Worm (Caenorhabditis elegans) whole organism, dauer: ENCODE data around the gene W03B1.9.
"Not testable (repeated sequence)": the region's sequence is repeated elsewhere in the genome, so short reads cannot be mapped to it uniquely, and the experiment has no call there.

Source experiments
- unc-62 ChIP-seq: sonication (generic microtip); optimal IDR thresholded peaks from 2 replicates; lab custom pipeline; 2017; ENCODE audit warnings: missing biosample characterization, missing genetic modification reagents, missing genetic modification characterization

The W03B1.9 gene

ce11 chrIV:4390438-4390894 lies 33.7 kb upstream of the W03B1.9 start, which contains the start of the genes rpl-7A and set-21:
Gene rpl-7A (minus strand): TSS chrIV:4390590.
Gene set-21 (plus strand): TSS chrIV:4390844.
- no peak for TF ChIP-seq unc-62 (GFP tag; lab: Kevin White, UChicago)

- TF ChIP-seq unc-62 (GFP tag; lab: Kevin White, UChicago) = no peak
Measured at ce11 chrIV:4386351-4386750, 29.6 kb upstream of the W03B1.9 start, which contains the start of gene tald-1. Gene tald-1 (plus strand): TSS chrIV:4386651.

ce11 chrIV:4369116-4369515 lies 12.3 kb upstream of the W03B1.9 start:
- no peak for TF ChIP-seq unc-62 (GFP tag; lab: Kevin White, UChicago)

ce11 chrIV:4360497-4360896 lies 3.7 kb upstream of the W03B1.9 start, which contains the start of gene F55F10.1:
Gene F55F10.1 (plus strand): TSS chrIV:4360837.
- no peak for TF ChIP-seq unc-62 (GFP tag; lab: Kevin White, UChicago)

ce11 chrIV:4359653-4360052 lies 2.9 kb upstream of the W03B1.9 start, which contains the start of gene F55F10.3:
Gene F55F10.3 (plus strand): TSS chrIV:4359953.
- TF ChIP-seq unc-62 (GFP tag; lab: Kevin White, UChicago) = no peak

ce11 chrIV:4357296-4357695 lies 517 bp upstream of the W03B1.9 start, which contains the start of gene sars-2:
Gene sars-2 (plus strand): TSS chrIV:4357636.
- no peak for TF ChIP-seq unc-62 (GFP tag; lab: Kevin White, UChicago)

- not testable (repeated sequence) for TF ChIP-seq unc-62 (GFP tag; lab: Kevin White, UChicago)
Measured at ce11 chrIV:4348146-4348545, 8.6 kb downstream of the W03B1.9 start, which contains the start of gene W03B1.5. Gene W03B1.5 (plus strand): TSS chrIV:4348446.

- TF ChIP-seq unc-62 (GFP tag; lab: Kevin White, UChicago) = no peak
Measured at ce11 chrIV:4347578-4348003, 9.2 kb downstream of the W03B1.9 start.

ce11 chrIV:4346512-4346911 lies 10.3 kb downstream of the W03B1.9 start, which contains the start of gene oac-52:
Gene oac-52 (minus strand): TSS chrIV:4346612.
- TF ChIP-seq unc-62 (GFP tag; lab: Kevin White, UChicago) = no peak

- no peak for TF ChIP-seq unc-62 (GFP tag; lab: Kevin White, UChicago)
Measured at ce11 chrIV:4344828-4345227, 12.0 kb downstream of the W03B1.9 start.

- no peak for TF ChIP-seq unc-62 (GFP tag; lab: Kevin White, UChicago)
Measured at ce11 chrIV:4338217-4338616, 18.6 kb downstream of the W03B1.9 start.

ce11 chrIV:4336139-4336851 lies 20.5 kb downstream of the W03B1.9 start, which contains the start of the genes W03B1.3 and oac-51:
Gene W03B1.3 (minus strand): TSS chrIV:4336239.
Gene oac-51 (plus strand): TSS chrIV:4336801.
- TF ChIP-seq unc-62 (GFP tag; lab: Kevin White, UChicago) = no peak

ce11 chrIV:4326445-4326844 lies 30.3 kb downstream of the W03B1.9 start, which contains the start of gene trpl-2:
Gene trpl-2 (plus strand): TSS chrIV:4326654.
- no peak for TF ChIP-seq unc-62 (GFP tag; lab: Kevin White, UChicago)

- TF ChIP-seq unc-62 (GFP tag; lab: Kevin White, UChicago) = no peak
Measured at ce11 chrIV:4319473-4319872, 37.3 kb downstream of the W03B1.9 start.

ce11 chrIV:4318056-4318455 lies 38.7 kb downstream of the W03B1.9 start:
- TF ChIP-seq unc-62 (GFP tag; lab: Kevin White, UChicago) = no peak

- TF ChIP-seq unc-62 (GFP tag; lab: Kevin White, UChicago) = no peak
Measured at ce11 chrIV:4317638-4318037, 39.1 kb downstream of the W03B1.9 start.
